Worm (Caenorhabditis elegans) whole organism, L1 larva: ENCODE results near the gene srd-2.

Experiments used
- nhr-20 ChIP-seq: sonication (generic microtip); optimal IDR thresholded peaks from 2 replicates; lab custom pipeline; 2016; ENCODE audit warnings: mild to moderate bottlenecking, missing genetic modification characterization, missing compliant biosample characterization
- nhr-85 ChIP-seq: sonication (generic microtip); peaks from one replicate; lab custom pipeline; 2016; ENCODE audit warnings: missing genetic modification characterization, inconsistent platforms, missing compliant biosample characterization
- rnt-1 ChIP-seq: sonication (generic microtip); optimal IDR thresholded peaks from 2 replicates; lab custom pipeline; 2016; ENCODE audit warnings: mild to moderate bottlenecking, missing genetic modification characterization, moderate library complexity, missing compliant biosample characterization

Gene srd-2

DNA sequence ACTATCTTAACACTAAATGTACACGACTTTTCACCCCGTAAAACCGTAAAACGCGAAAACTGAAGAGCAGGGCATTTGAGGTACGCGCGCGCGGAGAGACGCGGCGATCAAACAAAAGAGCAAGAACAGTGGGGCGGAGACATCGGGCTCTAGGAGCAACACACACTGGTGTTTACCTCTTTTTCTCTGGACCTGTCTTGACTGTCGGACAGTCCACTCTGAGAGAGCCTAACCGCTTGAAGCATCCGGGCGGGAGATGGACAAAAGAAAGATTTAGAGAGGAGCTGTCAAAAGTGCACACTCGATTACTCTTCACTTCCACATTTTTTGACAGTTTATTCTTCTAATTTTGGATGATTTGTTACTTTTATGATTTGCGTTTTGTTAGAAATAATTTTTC, 50.9 kb downstream of the srd-2 start:
- TF ChIP-seq rnt-1 (tag; lab: Kevin White, UChicago) (no peak), nhr-85 (tag; lab: Kevin White, UChicago) (no peak), nhr-20 (tag; lab: Kevin White, UChicago) (no peak)
- TF ChIP-seq, all 84 proteins: peak for 0
